Fruit fly (Drosophila melanogaster) whole organism, pupa: ENCODE data around the gene mRpL55.

Experiments
- CG14655 ChIP-seq: fragments of 200-800 bp; sonication (Bioruptor generic); optimal IDR thresholded peaks from 3 replicates; lab custom pipeline; 2017; ENCODE audit warnings: mild to moderate bottlenecking, missing biosample characterization, missing genetic modification reagents, missing genetic modification characterization
- CG17806 ChIP-seq: fragments of 200-800 bp; sonication (Bioruptor generic); optimal IDR thresholded peaks from 2 replicates; lab custom pipeline; 2018; ENCODE audit warnings: missing biosample characterization, mild to moderate bottlenecking, missing genetic modification characterization, moderate library complexity
- CG32121 ChIP-seq: fragments of 200-800 bp; sonication (Bioruptor generic); IDR thresholded peaks from 2 replicates; pipeline ENCODE4 v1.3.6; 2022; ENCODE audit warnings: missing biosample characterization, missing genetic modification characterization
- CG34367 ChIP-seq: fragments of 200-800 bp; sonication (Bioruptor generic); optimal IDR thresholded peaks from 2 replicates; lab custom pipeline; 2018; ENCODE audit warnings: missing biosample characterization, mild to moderate bottlenecking, missing genetic modification characterization
- CG4496 ChIP-seq: fragments of 200-800 bp; sonication (Bioruptor generic); IDR thresholded peaks from 3 replicates; pipeline ENCODE4 v1.3.6; 2022; ENCODE audit warnings: missing biosample characterization, missing genetic modification characterization
- CG8159 ChIP-seq: fragments of 200-800 bp; sonication (Bioruptor generic); optimal IDR thresholded peaks from 3 replicates; lab custom pipeline; 2018; ENCODE audit warnings: missing biosample characterization, mild to moderate bottlenecking, missing genetic modification characterization, moderate library complexity
- CG8301 ChIP-seq: fragments of 200-800 bp; sonication (Bioruptor generic); optimal IDR thresholded peaks from 2 replicates; lab custom pipeline; 2018; ENCODE audit warnings: missing biosample characterization, mild to moderate bottlenecking, missing genetic modification characterization
- CG9948 ChIP-seq: fragments of 200-800 bp; sonication (Bioruptor generic); optimal IDR thresholded peaks from 2 replicates; lab custom pipeline; 2018; ENCODE audit warnings: missing biosample characterization, mild to moderate bottlenecking, missing genetic modification characterization, moderate library complexity
- EcR ChIP-seq: fragments of 200-800 bp; sonication (Bioruptor generic); optimal IDR thresholded peaks from 3 replicates; lab custom pipeline; 2019; ENCODE audit warnings: missing biosample characterization, missing genetic modification characterization, mild to moderate bottlenecking, moderate library complexity, missing genetic modification reagents
- Snoo ChIP-seq: fragments of 200-800 bp; sonication (Bioruptor generic); optimal IDR thresholded peaks from 3 replicates; lab custom pipeline; 2017; ENCODE audit warnings: missing biosample characterization, mild to moderate bottlenecking, missing genetic modification characterization, inconsistent platforms
- gl ChIP-seq: fragments of 200-800 bp; sonication (Bioruptor generic); optimal IDR thresholded peaks from 2 replicates; lab custom pipeline; 2018; ENCODE audit warnings: missing biosample characterization, mild to moderate bottlenecking, missing genetic modification characterization
- rn ChIP-seq: fragments of 200-800 bp; sonication (Bioruptor generic); IDR thresholded peaks from 2 replicates; pipeline ENCODE4 v1.3.6; 2022; ENCODE audit warnings: missing biosample characterization, missing genetic modification characterization

dm6 chr3R:19113836-19114235 lies 19.1 kb upstream of the mRpL55 start:
- TF ChIP-seq EcR: no peak
- peak; percentile 15 for TF ChIP-seq CG8159 (tag; lab: Kevin White, UChicago)
- peak; percentile 16 for TF ChIP-seq CG9948
- TF ChIP-seq rn (GFP tag; lab: Robert Waterston, UW): no peak
- peak; percentile 7 for TF ChIP-seq CG17806 (tag; lab: Kevin White, UChicago)
- no peak for TF ChIP-seq CG32121 (GFP tag; lab: Robert Waterston, UW)
- no peak for TF ChIP-seq CG8301 (tag; lab: Kevin White, UChicago)
- peak; percentile 64 for TF ChIP-seq Snoo (tag; lab: Kevin White, UChicago)
- TF ChIP-seq CG14655 (GFP tag; lab: Kevin White, UChicago): peak; percentile 26
- no peak for TF ChIP-seq CG34367 (tag; lab: Kevin White, UChicago)
- TF ChIP-seq gl (tag; lab: Kevin White, UChicago): no peak
- TF ChIP-seq CG4496: no peak
